Worm (Caenorhabditis elegans): ENCODE measurements around the gene F17E9.18.

DNA sequence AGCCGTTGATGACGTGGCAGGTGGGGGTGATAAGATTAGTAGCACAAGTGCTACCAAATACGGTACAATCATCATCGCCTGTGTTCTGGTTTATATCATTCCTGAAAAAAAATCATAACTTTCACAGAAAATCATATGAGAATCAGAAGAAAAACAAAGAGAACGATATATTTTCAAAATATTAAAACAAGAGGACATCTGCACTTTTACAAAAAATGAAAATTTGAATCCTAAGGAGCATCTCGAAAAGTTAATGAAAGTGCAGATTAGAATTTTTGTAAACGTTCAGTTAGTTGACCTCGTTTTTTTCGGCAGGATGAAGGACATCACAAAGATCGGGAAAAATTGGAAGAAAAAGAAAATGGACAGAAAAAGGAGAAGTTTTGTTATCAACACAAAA is 34.1 kb downstream of the F17E9.18 start, which contains the start of gene F35H10.10:
- no peak for TF ChIP-seq nhr-11 (tag; optimal IDR thresholded peaks at IDR 0.05)
- TF ChIP-seq lin-11 (tag; optimal IDR thresholded peaks at IDR 0.05): no peak
- TF ChIP-seq fos-1 (tag; optimal IDR thresholded peaks at IDR 0.05): no peak
- no peak for TF ChIP-seq mab-5 (tag; optimal IDR thresholded peaks at IDR 0.05)
- TF ChIP-seq lsy-2 (tag; optimal IDR thresholded peaks at IDR 0.05): no peak
- no peak for TF ChIP-seq zag-1 (tag; optimal IDR thresholded peaks at IDR 0.05)
- no peak for TF ChIP-seq ztf-11 (tag; optimal IDR thresholded peaks at IDR 0.05)

All from whole organism, L2 larva.